Fruit fly (Drosophila melanogaster) whole organism, adult: ENCODE data around the gene Mst27D.

ENCODE experiments used
- CG11617 ChIP-seq: fragments of 200-800 bp; sonication (Bioruptor generic); optimal IDR thresholded peaks from 2 replicates; lab custom pipeline; 2017; ENCODE audit warnings: mild to moderate bottlenecking, missing biosample characterization, missing genetic modification reagents, missing genetic modification characterization
- CG12768 ChIP-seq: fragments of 200-800 bp; sonication (Bioruptor generic); optimal IDR thresholded peaks from 2 replicates; lab custom pipeline; 2017; ENCODE audit warnings: missing biosample characterization, missing genetic modification characterization, mild to moderate bottlenecking, moderate library complexity, missing genetic modification reagents
- CG14711 ChIP-seq: fragments of 200-800 bp; sonication (Bioruptor generic); optimal IDR thresholded peaks from 2 replicates; lab custom pipeline; 2018; ENCODE audit warnings: missing biosample characterization, mild to moderate bottlenecking, missing genetic modification characterization, moderate library complexity
- CG1620 ChIP-seq: fragments of 200-800 bp; sonication (Bioruptor generic); optimal IDR thresholded peaks from 2 replicates; lab custom pipeline; 2016; ENCODE audit warnings: missing biosample characterization, missing genetic modification characterization
- CG33017 ChIP-seq: fragments of 200-800 bp; sonication (Bioruptor generic); optimal IDR thresholded peaks from 2 replicates; lab custom pipeline; 2018; ENCODE audit warnings: missing biosample characterization, mild to moderate bottlenecking, missing genetic modification characterization, moderate library complexity
- CG5204 ChIP-seq: fragments of 200-800 bp; sonication (Bioruptor generic); optimal IDR thresholded peaks from 2 replicates; lab custom pipeline; 2016; ENCODE audit warnings: missing biosample characterization, missing genetic modification characterization
- CG7045 ChIP-seq: fragments of 200-800 bp; sonication (Bioruptor generic); optimal IDR thresholded peaks from 2 replicates; lab custom pipeline; 2017; ENCODE audit warnings: missing biosample characterization, mild to moderate bottlenecking, missing genetic modification characterization
- CG7101 ChIP-seq: fragments of 200-800 bp; sonication (Bioruptor generic); optimal IDR thresholded peaks from 2 replicates; lab custom pipeline; 2018; ENCODE audit warnings: missing biosample characterization, mild to moderate bottlenecking, missing genetic modification characterization, moderate library complexity
- Clk ChIP-seq: fragments of 200-800 bp; sonication (Bioruptor generic); optimal IDR thresholded peaks from 2 replicates; lab custom pipeline; 2017; ENCODE audit warnings: missing biosample characterization, missing genetic modification characterization
- Crg-1 ChIP-seq: fragments of 200-800 bp; sonication (Bioruptor generic); optimal IDR thresholded peaks from 2 replicates; lab custom pipeline; 2016; ENCODE audit warnings: missing biosample characterization, missing genetic modification characterization
- Hr96 ChIP-seq: fragments of 200-800 bp; sonication (Bioruptor generic); optimal IDR thresholded peaks from 2 replicates; lab custom pipeline; 2016; ENCODE audit warnings: missing biosample characterization, missing genetic modification characterization
- Mnt ChIP-seq: fragments of 200-800 bp; sonication (Bioruptor generic); optimal IDR thresholded peaks from 2 replicates; lab custom pipeline; 2016; ENCODE audit warnings: missing biosample characterization, mild to moderate bottlenecking, missing genetic modification characterization
- bab1 ChIP-seq: fragments of 200-800 bp; sonication (Bioruptor generic); optimal IDR thresholded peaks from 3 replicates; lab custom pipeline; 2019; ENCODE audit warnings: missing biosample characterization, mild to moderate bottlenecking, missing genetic modification characterization, moderate library complexity
- cic ChIP-seq: fragments of 200-800 bp; sonication (Bioruptor generic); optimal IDR thresholded peaks from 2 replicates; lab custom pipeline; 2017; ENCODE audit warnings: missing biosample characterization, mild to moderate bottlenecking, missing genetic modification characterization, moderate library complexity
- cnc ChIP-seq, 2 experiments: fragments of >200 bp; optimal IDR thresholded peaks; 2 replicates each; lab custom pipeline; 2017
- kay ChIP-seq: fragments of 200-800 bp; sonication (Bioruptor generic); peaks from one replicate; lab custom pipeline; 2016; ENCODE audit warnings: missing biosample characterization, missing genetic modification characterization, borderline replicate concordance
- ovo ChIP-seq: fragments of 200-800 bp; sonication (Bioruptor generic); optimal IDR thresholded peaks from 2 replicates; lab custom pipeline; 2016; ENCODE audit warnings: missing biosample characterization, missing genetic modification characterization
- pad ChIP-seq: fragments of 200-800 bp; sonication (Bioruptor generic); optimal IDR thresholded peaks from 3 replicates; lab custom pipeline; 2017; ENCODE audit warnings: missing biosample characterization, missing genetic modification characterization, mild to moderate bottlenecking, moderate library complexity, missing genetic modification reagents
- tj ChIP-seq: fragments of 200-800 bp; sonication (Bioruptor generic); optimal IDR thresholded peaks from 3 replicates; lab custom pipeline; 2017; ENCODE audit warnings: missing biosample characterization, mild to moderate bottlenecking, missing genetic modification characterization, moderate library complexity
- toe ChIP-seq: fragments of 200-800 bp; sonication (Bioruptor generic); optimal IDR thresholded peaks from 2 replicates; lab custom pipeline; 2016; ENCODE audit warnings: missing biosample characterization, missing genetic modification characterization

Mst27D gene

dm6 chr2L:7026988-7027908 is 33.4 kb downstream of the Mst27D start, which contains the start of the genes CG31908 and MME1:
CG31908 (minus strand) TSS chr2L:7027389.
MME1 (plus strand) TSS chr2L:7027526.
- TF ChIP-seq CG14711 (tag; lab: Kevin White, UChicago): peak; percentile 5
- no peak for TF ChIP-seq cic (GFP tag; lab: Kevin White, UChicago)
- peak; percentile 54 for TF ChIP-seq ovo
- TF ChIP-seq Crg-1: no peak
- TF ChIP-seq toe (GFP tag; lab: Kevin White, UChicago): no peak
- peak; percentile 42 for TF ChIP-seq CG1620 (GFP tag; lab: Kevin White, UChicago)
- TF ChIP-seq CG12768 (GFP tag; lab: Kevin White, UChicago): peak; percentile 20
- TF ChIP-seq cnc (optimal IDR thresholded peaks at IDR 0.05; lab: Kevin White, UChicago): no peak
- TF ChIP-seq CG11617: peak; percentile 72
- no peak for TF ChIP-seq pad
- no peak for TF ChIP-seq Clk (GFP tag; lab: Kevin White, UChicago)
- TF ChIP-seq bab1 (GFP tag; lab: Kevin White, UChicago): peak; percentile 61
- TF ChIP-seq Hr96 (GFP tag; lab: Kevin White, UChicago): peak; percentile 45
- peak; percentile 19 for TF ChIP-seq CG7101 (tag; lab: Kevin White, UChicago)
- TF ChIP-seq kay (GFP tag; lab: Kevin White, UChicago): no peak
- TF ChIP-seq CG7045: peak; percentile 4
- TF ChIP-seq CG33017 (tag; lab: Kevin White, UChicago): no peak
- TF ChIP-seq CG5204 (GFP tag; lab: Kevin White, UChicago): no peak
- peak; percentile 45 for TF ChIP-seq tj (GFP tag; lab: Kevin White, UChicago)
- TF ChIP-seq Mnt (GFP tag; lab: Kevin White, UChicago): peak; percentile 50

- TF ChIP-seq bab1 (GFP tag; lab: Kevin White, UChicago) (no peak), pad (no peak), cnc (optimal IDR thresholded peaks at IDR 0.05; lab: Kevin White, UChicago) (no peak), Clk (GFP tag; lab: Kevin White, UChicago) (no peak), tj (GFP tag; lab: Kevin White, UChicago) (no peak), CG7045 (no peak), CG1620 (GFP tag; lab: Kevin White, UChicago) (no peak), CG14711 (tag; lab: Kevin White, UChicago) (no peak), CG5204 (GFP tag; lab: Kevin White, UChicago) (no peak), ovo (no peak)
Observed at dm6 chr2L:7026308-7026707, 34.3 kb downstream of the Mst27D start.

- TF ChIP-seq Clk (GFP tag; lab: Kevin White, UChicago) (no peak), CG7045 (no peak), Hr96 (GFP tag; lab: Kevin White, UChicago) (no peak), Crg-1 (no peak), Mnt (GFP tag; lab: Kevin White, UChicago) (no peak), toe (GFP tag; lab: Kevin White, UChicago) (no peak), bab1 (GFP tag; lab: Kevin White, UChicago) (no peak), CG1620 (GFP tag; lab: Kevin White, UChicago) (no peak), ovo (no peak), CG5204 (GFP tag; lab: Kevin White, UChicago) (no peak), tj (GFP tag; lab: Kevin White, UChicago) (no peak), cnc (optimal IDR thresholded peaks at IDR 0.05; lab: Kevin White, UChicago) (no peak), cic (GFP tag; lab: Kevin White, UChicago) (no peak), CG11617 (no peak), CG12768 (GFP tag; lab: Kevin White, UChicago) (no peak)
Observed at dm6 chr2L:7025247-7025646, 35.4 kb downstream of the Mst27D start.

dm6 chr2L:7023614-7024259 is 36.9 kb downstream of the Mst27D start, which contains the start of gene Gart:
Gart (minus strand) TSS chr2L:7023898.
- TF ChIP-seq bab1 (GFP tag; lab: Kevin White, UChicago) (peak; percentile 38), toe (GFP tag; lab: Kevin White, UChicago) (no peak), Mnt (GFP tag; lab: Kevin White, UChicago) (peak; percentile 87), CG11617 (peak; percentile 45), CG33017 (tag; lab: Kevin White, UChicago) (peak; percentile 68), Clk (GFP tag; lab: Kevin White, UChicago) (no peak), Crg-1 (peak; percentile 58), ovo (peak; percentile 5), CG14711 (tag; lab: Kevin White, UChicago) (peak; percentile 46), CG7101 (tag; lab: Kevin White, UChicago) (peak; percentile 77), cic (GFP tag; lab: Kevin White, UChicago) (peak; percentile 72), CG7045 (peak; percentile 27), Hr96 (GFP tag; lab: Kevin White, UChicago) (peak; percentile 50), tj (GFP tag; lab: Kevin White, UChicago) (peak; percentile 41), CG1620 (GFP tag; lab: Kevin White, UChicago) (no peak)

- TF ChIP-seq CG5204 (GFP tag; lab: Kevin White, UChicago) (no peak), Hr96 (GFP tag; lab: Kevin White, UChicago) (no peak), ovo (no peak)
Observed at dm6 chr2L:7021382-7021781, 39.3 kb downstream of the Mst27D start, which contains the start of gene Pcp. Pcp (plus strand) TSS chr2L:7021682.
